Worm (Caenorhabditis elegans) whole organism, late embryonic: ENCODE measurements around the gene let-754.

Source experiments
- K02D7.2 ChIP-seq: sonication (generic microtip); optimal IDR thresholded peaks from 2 replicates; lab custom pipeline; 2017; ENCODE audit warnings: mild to moderate bottlenecking, missing genetic modification characterization, missing compliant biosample characterization
- K09A11.1 ChIP-seq: sonication (generic microtip); optimal IDR thresholded peaks from 2 replicates; lab custom pipeline; 2017; ENCODE audit warnings: antibody characterized with exemption, mild to moderate bottlenecking, missing genetic modification characterization, missing compliant biosample characterization; ENCODE audit not compliant: insufficient read depth
- ceh-19 ChIP-seq: fragments of 200-800 bp; sonication (Bioruptor generic); optimal IDR thresholded peaks from 2 replicates; lab custom pipeline; 2018; ENCODE audit warnings: mild to moderate bottlenecking, missing genetic modification characterization, missing compliant biosample characterization
- ceh-6 ChIP-seq: fragments of 200-800 bp; sonication (Bioruptor generic); optimal IDR thresholded peaks from 2 replicates; lab custom pipeline; 2018; ENCODE audit warnings: mild to moderate bottlenecking, missing genetic modification characterization, missing compliant biosample characterization
- ceh-9 ChIP-seq: sonication (generic microtip); optimal IDR thresholded peaks from 2 replicates; lab custom pipeline; 2016; ENCODE audit warnings: mild to moderate bottlenecking, missing genetic modification characterization, inconsistent platforms, missing compliant biosample characterization
- dve-1 ChIP-seq: sonication (generic microtip); optimal IDR thresholded peaks from 2 replicates; lab custom pipeline; 2017; ENCODE audit warnings: antibody characterized with exemption, mild to moderate bottlenecking, missing genetic modification characterization, missing compliant biosample characterization
- ets-4 ChIP-seq: sonication (generic microtip); optimal IDR thresholded peaks from 2 replicates; lab custom pipeline; 2016; ENCODE audit warnings: missing genetic modification characterization, missing compliant biosample characterization
- fkh-10 ChIP-seq: fragments of 150-350 bp; optimal IDR thresholded peaks from 2 replicates; lab custom pipeline; 2014; ENCODE audit warnings: missing biosample characterization, missing genetic modification reagents, missing genetic modification characterization
- hlh-15 ChIP-seq: sonication (generic microtip); optimal IDR thresholded peaks from 2 replicates; lab custom pipeline; 2016; ENCODE audit warnings: missing genetic modification characterization, missing compliant biosample characterization
- pag-3 ChIP-seq: sonication (generic microtip); optimal IDR thresholded peaks from 2 replicates; lab custom pipeline; 2016; ENCODE audit warnings: missing compliant biosample characterization, missing genetic modification characterization, borderline replicate concordance
- pha-4 ChIP-seq: fragments of 150-350 bp; optimal IDR thresholded peaks from 2 replicates; lab custom pipeline; 2018; ENCODE audit warnings: missing biosample characterization, missing genetic modification reagents, missing genetic modification characterization
- sdc-2 ChIP-seq: sonication (generic microtip); optimal IDR thresholded peaks from 2 replicates; lab custom pipeline; 2016; ENCODE audit warnings: missing genotype, missing genetic modification characterization, missing compliant biosample characterization

- TF ChIP-seq fkh-10 (GFP tag; lab: Kevin White, UChicago): no peak
- no peak for TF ChIP-seq ets-4 (tag; lab: Kevin White, UChicago)
- no peak for TF ChIP-seq ceh-9 (tag; lab: Kevin White, UChicago)
- no peak for TF ChIP-seq ceh-19
- TF ChIP-seq pha-4 (tag; lab: Kevin White, UChicago): no peak
- TF ChIP-seq ceh-6 (GFP tag; lab: Kevin White, UChicago): no peak
- no peak for TF ChIP-seq K09A11.1 (tag; lab: Kevin White, UChicago)
- no peak for TF ChIP-seq K02D7.2 (tag; lab: Kevin White, UChicago)
- no peak for TF ChIP-seq sdc-2 (tag; lab: Kevin White, UChicago)
- no peak for TF ChIP-seq hlh-15
- TF ChIP-seq dve-1 (tag; lab: Kevin White, UChicago): no peak
- TF ChIP-seq pag-3: no peak
Observed at ce11 chrIII:7911621-7912020, 41.5 kb downstream of the let-754 start, which contains the start of gene ZK688.7.
